Worm (Caenorhabditis elegans) whole organism, L2 larva: ENCODE results near the gene cblc-1.

Source experiments
- ZK546.5 ChIP-seq: sonication (generic microtip); optimal IDR thresholded peaks from 2 replicates; lab custom pipeline; 2017; ENCODE audit warnings: missing biosample characterization, missing genetic modification characterization
- aly-2 ChIP-seq: fragments of 150-350 bp; optimal IDR thresholded peaks from 2 replicates; lab custom pipeline; 2014; ENCODE audit warnings: missing biosample characterization, missing genetic modification characterization
- lin-13 ChIP-seq: fragments of 150-350 bp; optimal IDR thresholded peaks from 2 replicates; lab custom pipeline; 2014; ENCODE audit warnings: missing biosample characterization, missing genetic modification reagents, missing genetic modification characterization
- nhr-21 ChIP-seq: fragments of 150-350 bp; optimal IDR thresholded peaks from 2 replicates; lab custom pipeline; 2014; ENCODE audit warnings: missing biosample characterization, missing genetic modification characterization
- nhr-237 ChIP-seq: fragments of 150-350 bp; optimal IDR thresholded peaks from 2 replicates; lab custom pipeline; 2014; ENCODE audit warnings: missing biosample characterization, missing genetic modification characterization
- nhr-6 ChIP-seq: fragments of 150-350 bp; optimal IDR thresholded peaks from 2 replicates; lab custom pipeline; 2014; ENCODE audit warnings: missing biosample characterization, missing genetic modification characterization
- nhr-77 ChIP-seq: fragments of 150-350 bp; optimal IDR thresholded peaks from 2 replicates; lab custom pipeline; 2014; ENCODE audit warnings: missing biosample characterization, missing genetic modification characterization
- sma-3 ChIP-seq: sonication (generic microtip); optimal IDR thresholded peaks from 2 replicates; lab custom pipeline; 2016; ENCODE audit warnings: missing genetic modification reagents, missing genetic modification characterization, missing compliant biosample characterization
- snpc-4 ChIP-seq: fragments of 150-350 bp; optimal IDR thresholded peaks from 2 replicates; lab custom pipeline; 2014; ENCODE audit warnings: missing biosample characterization, missing genetic modification characterization
- unc-39 ChIP-seq: fragments of 150-350 bp; optimal IDR thresholded peaks from 2 replicates; lab custom pipeline; 2014; ENCODE audit warnings: missing biosample characterization, missing genetic modification characterization
- unc-55 ChIP-seq: fragments of 150-350 bp; sonication (generic microtip); optimal IDR thresholded peaks from 3 replicates; lab custom pipeline; 2014; ENCODE audit warnings: missing biosample characterization, missing genetic modification reagents, missing genetic modification characterization
- unc-62 ChIP-seq: fragments of 150-350 bp; optimal IDR thresholded peaks from 2 replicates; lab custom pipeline; 2014; ENCODE audit warnings: missing biosample characterization, missing genetic modification reagents, missing genetic modification characterization
- ztf-1 ChIP-seq: fragments of 200-800 bp; sonication (Bioruptor generic); conservative IDR thresholded peaks from 2 replicates; pipeline ENCODE4 v1.3.6; 2022; ENCODE audit warnings: missing genetic modification characterization, missing compliant biosample characterization
- ztf-11 ChIP-seq: sonication (generic microtip); optimal IDR thresholded peaks from 2 replicates; lab custom pipeline; 2017; ENCODE audit warnings: missing biosample characterization, missing genetic modification characterization

DNA sequence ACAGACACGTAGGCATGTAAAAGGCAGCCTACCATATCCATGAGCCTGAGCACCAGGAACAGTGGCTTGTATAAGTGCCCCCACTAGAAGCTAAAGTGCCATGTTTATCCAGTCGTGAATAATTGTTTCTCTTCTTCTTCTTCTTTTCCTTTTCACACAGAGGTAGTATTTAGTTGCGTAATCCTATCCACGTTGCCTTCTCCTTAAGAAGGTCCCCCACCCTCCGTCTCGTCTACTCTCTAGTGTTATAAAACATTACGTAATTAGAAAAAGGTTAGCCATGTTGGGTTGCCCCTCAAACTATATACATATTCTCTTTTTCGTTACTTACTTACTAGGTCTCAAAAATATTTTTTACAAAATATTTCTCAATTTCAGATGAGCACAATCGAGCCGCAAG is 45.7 kb upstream of the cblc-1 start:
- no peak for TF ChIP-seq aly-2
- no peak for TF ChIP-seq ztf-11 (tag; lab: Kevin White, UChicago)
- TF ChIP-seq unc-62 (GFP tag; lab: Kevin White, UChicago): no peak
- no peak for TF ChIP-seq nhr-6 (tag; lab: Kevin White, UChicago)
- no peak for TF ChIP-seq nhr-21
- no peak for TF ChIP-seq unc-39
- no peak for TF ChIP-seq nhr-237 (tag; lab: Kevin White, UChicago)
- no peak for TF ChIP-seq nhr-77 (tag; lab: Kevin White, UChicago)
- no peak for TF ChIP-seq ztf-1 (GFP tag; lab: Robert Waterston, UW)
- no peak for TF ChIP-seq sma-3 (GFP tag; lab: Kevin White, UChicago)
- TF ChIP-seq ZK546.5 (tag; lab: Kevin White, UChicago): no peak
- no peak for TF ChIP-seq snpc-4 (tag; lab: Kevin White, UChicago)
- TF ChIP-seq unc-55 (GFP tag; lab: Kevin White, UChicago): no peak
- TF ChIP-seq lin-13: no peak
